Fruit fly (Drosophila melanogaster) whole organism, prepupa: Measurements from ENCODE around the gene CG46466.

ENCODE experiments used
- Blimp-1 ChIP-seq: fragments of 200-800 bp; sonication (Bioruptor generic); optimal IDR thresholded peaks from 3 replicates; lab custom pipeline; 2017; ENCODE audit warnings: missing biosample characterization, missing genetic modification characterization, mild to moderate bottlenecking, moderate library complexity, missing genetic modification reagents
- CG10631 ChIP-seq: fragments of 200-800 bp; sonication (Bioruptor generic); optimal IDR thresholded peaks from 2 replicates; lab custom pipeline; 2016; ENCODE audit warnings: missing biosample characterization, missing genetic modification characterization
- CG11294 ChIP-seq: fragments of 200-800 bp; sonication (Bioruptor generic); IDR thresholded peaks from 2 replicates; pipeline ENCODE4 v1.3.6; 2022; ENCODE audit warnings: missing biosample characterization, missing genetic modification characterization
- CG34406 ChIP-seq: fragments of 200-800 bp; sonication (Bioruptor generic); optimal IDR thresholded peaks from 3 replicates; lab custom pipeline; 2016; ENCODE audit warnings: missing biosample characterization, missing genetic modification characterization
- CG3919 ChIP-seq: fragments of 200-800 bp; sonication (Bioruptor generic); optimal IDR thresholded peaks from 3 replicates; lab custom pipeline; 2016; ENCODE audit warnings: missing biosample characterization, missing genetic modification characterization
- CG6276 ChIP-seq: fragments of 200-800 bp; sonication (Bioruptor generic); optimal IDR thresholded peaks from 2 replicates; lab custom pipeline; 2017; ENCODE audit warnings: missing biosample characterization, mild to moderate bottlenecking, missing genetic modification characterization
- CG6792 ChIP-seq: fragments of 200-800 bp; sonication (Bioruptor generic); optimal IDR thresholded peaks from 3 replicates; lab custom pipeline; 2016; ENCODE audit warnings: missing biosample characterization, missing genetic modification characterization
- CG6854 ChIP-seq: fragments of 200-800 bp; sonication (Bioruptor generic); optimal IDR thresholded peaks from 2 replicates; lab custom pipeline; 2017; ENCODE audit warnings: missing biosample characterization, mild to moderate bottlenecking, missing genetic modification characterization
- Lpt ChIP-seq: fragments of 200-800 bp; sonication (Bioruptor generic); optimal IDR thresholded peaks from 3 replicates; lab custom pipeline; 2016; ENCODE audit warnings: missing biosample characterization, missing genetic modification characterization
- OdsH ChIP-seq: fragments of 200-800 bp; sonication (Bioruptor generic); optimal IDR thresholded peaks from 3 replicates; lab custom pipeline; 2016; ENCODE audit warnings: missing biosample characterization, missing genetic modification characterization
- Sox102F ChIP-seq: fragments of 200-800 bp; sonication (Bioruptor generic); optimal IDR thresholded peaks from 2 replicates; lab custom pipeline; 2016; ENCODE audit warnings: missing biosample characterization, mild to moderate bottlenecking, missing genetic modification characterization
- dsx ChIP-seq: fragments of 200-800 bp; optimal IDR thresholded peaks from 3 replicates; lab custom pipeline; 2019; ENCODE audit warnings: missing biosample characterization, mild to moderate bottlenecking, missing genetic modification characterization, moderate library complexity; ENCODE audit not compliant: poor library complexity, severe bottlenecking
- net ChIP-seq: fragments of 200-800 bp; sonication (Bioruptor generic); optimal IDR thresholded peaks from 3 replicates; lab custom pipeline; 2016; ENCODE audit warnings: missing biosample characterization, missing genetic modification characterization
- salr ChIP-seq, 2 experiments: fragments of 200-800 bp; sonication (Bioruptor generic); optimal IDR thresholded peaks; 3 replicates each; lab custom pipeline; 2016 to 2018; ENCODE audit warnings: missing biosample characterization in 2 of 2, missing genetic modification characterization in 2 of 2, mild to moderate bottlenecking in 1 of 2

DNA sequence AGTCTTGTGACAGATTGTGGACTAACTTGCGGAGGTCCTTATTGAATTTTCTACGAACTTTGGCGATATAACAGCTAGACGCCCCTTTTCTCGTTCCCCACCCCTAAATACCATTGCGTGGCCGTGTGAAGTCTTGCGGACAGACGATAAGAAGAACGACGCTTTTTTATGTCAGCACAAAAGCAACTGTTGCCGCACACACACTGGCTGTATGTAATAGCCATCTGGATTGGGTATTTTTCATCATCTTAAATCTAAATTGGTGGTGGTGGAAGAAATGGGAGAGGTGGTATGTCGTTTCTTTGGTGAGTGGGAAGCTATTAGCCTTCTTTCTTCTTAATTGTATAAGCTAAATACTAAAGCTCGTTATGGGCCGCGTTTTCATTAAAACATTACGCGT lies 39.0 kb upstream of the CG46466 start:
- no peak for TF ChIP-seq OdsH (GFP tag; lab: Kevin White, UChicago)
- no peak for TF ChIP-seq Sox102F (GFP tag; lab: Kevin White, UChicago)
- TF ChIP-seq salr (GFP tag; optimal IDR thresholded peaks at IDR 0.05; lab: Kevin White, UChicago) = no peak
- no peak for TF ChIP-seq CG6276 (GFP tag; lab: Kevin White, UChicago)
- TF ChIP-seq CG6854 (GFP tag; lab: Kevin White, UChicago) = no peak
- no peak for TF ChIP-seq CG34406 (GFP tag; lab: Kevin White, UChicago)
- TF ChIP-seq net (GFP tag; lab: Kevin White, UChicago) = no peak
- no peak for TF ChIP-seq CG11294 (GFP tag; lab: Robert Waterston, UW)
- TF ChIP-seq CG3919 (GFP tag; lab: Kevin White, UChicago) = no peak
- TF ChIP-seq dsx (GFP tag; lab: Kevin White, UChicago) = no peak
- no peak for TF ChIP-seq CG6792 (GFP tag; lab: Kevin White, UChicago)
- TF ChIP-seq CG10631 = no peak
- no peak for TF ChIP-seq Blimp-1 (GFP tag; lab: Kevin White, UChicago)
- no peak for TF ChIP-seq Lpt (GFP tag; lab: Kevin White, UChicago)
